Fruit fly (Drosophila melanogaster): ENCODE data around the gene dbr.

DNA sequence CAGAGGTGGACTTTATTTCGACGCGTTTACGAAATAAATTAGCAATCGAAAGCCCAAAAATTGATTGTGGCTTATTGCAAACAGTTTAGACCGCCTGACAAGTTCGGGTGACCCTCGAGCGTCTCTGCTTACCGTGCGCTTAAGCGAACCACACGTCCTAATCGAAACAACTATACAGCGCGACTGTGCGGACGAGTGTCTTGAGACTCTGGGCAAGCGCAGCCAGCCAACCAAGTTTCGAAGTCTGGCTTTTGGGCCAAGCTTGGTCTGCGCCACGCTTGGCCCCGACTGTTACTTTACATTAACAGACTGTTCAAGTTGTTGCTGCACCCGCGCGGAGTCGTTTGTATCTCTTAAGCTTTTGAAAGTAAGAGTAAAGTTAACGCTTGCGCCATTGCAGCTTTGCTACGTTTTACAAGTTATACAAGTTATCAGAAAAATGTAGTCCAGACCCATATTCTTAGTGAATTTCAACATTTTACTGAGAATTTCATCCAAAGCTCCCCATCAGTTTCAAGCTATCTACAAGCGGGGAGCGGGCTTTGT, 7.2 kb upstream of the dbr start:
- TF ChIP-seq CG5204 (GFP tag; optimal IDR thresholded peaks at IDR 0.05): no peak
- TF ChIP-seq Hr96 (GFP tag; optimal IDR thresholded peaks at IDR 0.05): no peak
- TF ChIP-seq Mnt (GFP tag; optimal IDR thresholded peaks at IDR 0.05): no peak
- no peak for TF ChIP-seq bab1 (GFP tag; optimal IDR thresholded peaks at IDR 0.05)
- no peak for TF ChIP-seq CG11617 (GFP tag; optimal IDR thresholded peaks at IDR 0.05)

Measured in whole organism, adult.